Worm (Caenorhabditis elegans) whole organism, midembryonic: ENCODE data around the gene ciao-2B.
A peak's percentile ranks its signal among the peaks of the same experiment; 100 is the strongest.

ENCODE experiments used
- T22C8.4 ChIP-seq: fragments of 200-800 bp; sonication (Bioruptor generic); IDR thresholded peaks from 2 replicates; pipeline ENCODE4 v1.3.6; 2022; ENCODE audit warnings: missing genetic modification characterization, missing compliant biosample characterization
- cog-1 ChIP-seq: sonication (generic microtip); optimal IDR thresholded peaks from 2 replicates; lab custom pipeline; 2016; ENCODE audit warnings: missing genetic modification characterization, missing compliant biosample characterization
- flt-1 ChIP-seq: fragments of 200-800 bp; sonication (Bioruptor generic); IDR thresholded peaks from 2 replicates; pipeline ENCODE4 v1.3.6; 2022; ENCODE audit warnings: missing genetic modification characterization, missing compliant biosample characterization
- klf-2 ChIP-seq: fragments of 200-800 bp; sonication (Bioruptor generic); conservative IDR thresholded peaks from 2 replicates; pipeline ENCODE4 v1.3.6; 2022; ENCODE audit warnings: missing genetic modification reagents, missing genetic modification characterization, missing compliant biosample characterization
- med-1 ChIP-seq: sonication (generic microtip); optimal IDR thresholded peaks from 2 replicates; lab custom pipeline; 2017; ENCODE audit warnings: missing genetic modification characterization, mild to moderate bottlenecking, missing compliant biosample characterization, antibody characterized with exemption, missing genetic modification reagents; ENCODE audit not compliant: insufficient read depth
- ref-1 ChIP-seq: fragments of 200-800 bp; sonication (Bioruptor generic); conservative IDR thresholded peaks from 2 replicates; pipeline ENCODE4 v1.3.6; 2022; ENCODE audit warnings: missing genetic modification reagents, missing genetic modification characterization, missing compliant biosample characterization
- tab-1 ChIP-seq: fragments of 200-800 bp; sonication (Bioruptor generic); IDR thresholded peaks from 2 replicates; pipeline ENCODE4 v1.3.6; 2022; ENCODE audit warnings: missing genetic modification characterization, missing compliant biosample characterization
- ztf-23 ChIP-seq: fragments of 200-800 bp; sonication (Bioruptor generic); IDR thresholded peaks from 2 replicates; pipeline ENCODE4 v1.3.6; 2022; ENCODE audit warnings: missing genetic modification reagents, missing genetic modification characterization, missing compliant biosample characterization
- ztf-29 ChIP-seq: fragments of 200-800 bp; sonication (Bioruptor generic); IDR thresholded peaks from 2 replicates; pipeline ENCODE4 v1.3.6; 2022; ENCODE audit warnings: missing genetic modification reagents, missing genetic modification characterization, missing compliant biosample characterization

ciao-2B gene

DNA sequence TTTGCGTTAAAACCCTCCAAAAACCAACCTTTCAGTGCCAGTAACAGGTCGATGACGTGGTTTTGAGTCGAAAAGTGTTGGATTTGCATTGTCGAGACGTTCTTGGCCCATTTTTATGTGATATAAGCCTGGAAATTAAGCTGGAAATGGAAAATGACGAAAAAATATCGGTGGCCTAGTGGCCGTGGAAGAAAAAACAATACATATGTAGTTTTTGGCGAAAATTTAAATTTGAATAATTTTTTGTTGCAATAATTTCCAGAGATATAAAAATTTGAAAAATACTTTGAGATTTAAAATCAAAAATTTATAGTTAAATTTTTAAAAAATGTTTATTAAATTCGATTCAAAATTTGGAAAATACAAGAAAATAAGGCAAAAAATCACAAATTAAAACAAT, at the start of gene ciao-2B:
TSS of gene ciao-2B (minus strand) at position 130 of the 400 bp plus-strand sequence.
- TF ChIP-seq med-1, result no peak
- no peak for TF ChIP-seq tab-1 (GFP tag; lab: Robert Waterston, UW)
- TF ChIP-seq T22C8.4, result no peak
- no peak for TF ChIP-seq cog-1

DNA sequence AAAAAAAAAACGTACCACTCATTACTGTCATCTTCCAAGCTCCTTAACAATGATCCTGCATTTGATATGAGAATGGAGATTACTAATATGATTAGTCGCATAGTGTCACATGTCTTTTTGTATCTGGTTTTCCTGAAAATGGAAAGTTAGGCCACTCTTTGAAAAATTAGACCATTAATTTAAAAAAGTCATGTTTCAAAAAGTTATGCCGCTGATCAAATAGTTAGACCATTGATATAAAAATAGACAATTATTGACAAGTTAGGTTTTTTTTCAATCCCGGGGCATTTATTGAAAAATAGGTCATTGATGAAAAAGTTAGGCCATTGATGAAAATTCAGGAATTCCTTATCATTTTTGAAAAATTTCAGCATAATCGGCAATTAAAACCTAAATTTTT, 44.7 kb upstream of the ciao-2B start, which contains the start of gene acc-4:
TSS of gene acc-4 (minus strand) at position 101 of the 400 bp plus-strand sequence.
- no peak for TF ChIP-seq med-1
- TF ChIP-seq T22C8.4, result no peak
- TF ChIP-seq flt-1, result no peak
- no peak for TF ChIP-seq tab-1 (GFP tag; lab: Robert Waterston, UW)
- no peak for TF ChIP-seq ztf-23 (GFP tag; lab: Robert Waterston, UW)
- no peak for TF ChIP-seq ztf-29 (GFP tag; lab: Robert Waterston, UW)
- no peak for TF ChIP-seq klf-2 (GFP tag; lab: Robert Waterston, UW)
- TF ChIP-seq ref-1 (GFP tag; lab: Robert Waterston, UW), result no peak
- TF ChIP-seq cog-1, result no peak

DNA sequence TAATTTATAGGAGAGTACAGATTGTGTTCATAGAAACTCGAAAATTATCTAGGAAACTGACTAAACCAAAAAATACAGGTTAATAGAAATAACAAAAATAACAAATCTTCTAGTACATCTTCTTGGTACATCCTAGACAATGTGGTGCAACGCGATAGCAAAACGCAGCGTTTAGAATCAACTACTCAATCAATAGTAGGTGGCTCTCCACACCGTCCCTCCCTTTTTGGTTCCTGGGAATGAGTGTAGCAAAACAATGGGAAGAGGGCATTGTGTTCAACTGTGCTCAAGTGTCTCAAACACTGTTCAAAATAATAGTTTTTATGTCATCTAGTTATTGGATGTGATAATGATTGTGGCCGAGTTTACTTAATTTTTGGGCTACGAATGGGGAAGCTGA, 37.3 kb upstream of the ciao-2B start, which contains the start of gene T27E9.6:
TSS of gene T27E9.6 (minus strand) at position 101 of the 400 bp plus-strand sequence.
- TF ChIP-seq ztf-23 (GFP tag; lab: Robert Waterston, UW) (no peak), klf-2 (GFP tag; lab: Robert Waterston, UW) (no peak), ztf-29 (GFP tag; lab: Robert Waterston, UW) (no peak)

DNA sequence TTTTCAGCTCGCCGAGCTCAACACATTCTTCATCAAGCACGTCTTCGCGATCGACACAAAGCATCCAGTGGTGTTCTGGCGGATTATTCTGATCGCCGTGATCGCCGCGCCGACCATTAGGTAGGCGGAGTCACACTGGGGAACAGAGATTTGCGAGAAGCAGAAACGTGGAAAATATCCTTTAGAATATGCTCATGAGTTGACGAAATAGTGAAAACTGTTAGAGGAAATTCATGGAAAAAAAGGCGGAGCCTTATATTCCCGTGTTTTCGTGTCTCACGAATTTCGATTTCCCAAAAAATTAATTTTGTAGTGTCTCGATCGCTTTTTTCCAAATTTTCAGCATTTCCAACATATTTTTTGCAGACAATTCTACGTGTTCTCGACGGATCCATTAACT, 35.1 kb upstream of the ciao-2B start:
- no peak for TF ChIP-seq med-1
- no peak for TF ChIP-seq ztf-29 (GFP tag; lab: Robert Waterston, UW)
- no peak for TF ChIP-seq klf-2 (GFP tag; lab: Robert Waterston, UW)
- no peak for TF ChIP-seq ref-1 (GFP tag; lab: Robert Waterston, UW)
- no peak for TF ChIP-seq cog-1
- TF ChIP-seq flt-1, result no peak; the same call in 1 of the 2 replicates
- no peak for TF ChIP-seq T22C8.4
- no peak for TF ChIP-seq tab-1 (GFP tag; lab: Robert Waterston, UW)
- TF ChIP-seq ztf-23 (GFP tag; lab: Robert Waterston, UW), result no peak

DNA sequence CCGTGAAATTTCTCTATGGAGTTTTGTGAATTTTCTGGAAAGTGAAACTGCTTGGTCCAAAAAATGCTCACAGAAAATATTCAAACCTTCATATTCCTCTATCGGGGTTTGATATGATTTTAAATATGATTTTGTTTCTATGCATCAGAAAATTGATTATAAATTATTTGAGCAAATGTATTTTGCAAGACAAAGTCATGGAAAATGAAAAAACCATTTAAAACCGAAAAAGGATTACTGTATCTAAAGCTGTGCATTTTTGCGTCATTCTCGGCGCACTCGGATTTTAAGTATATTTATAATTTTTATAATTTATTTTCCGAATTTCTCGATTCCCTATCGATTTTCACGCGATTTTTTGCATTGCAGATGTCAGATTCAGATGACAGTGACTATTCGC, 32.2 kb upstream of the ciao-2B start, which contains the start of gene pssy-2:
TSS of gene pssy-2 (plus strand) at position 301 of the 400 bp plus-strand sequence.
- TF ChIP-seq tab-1 (GFP tag; lab: Robert Waterston, UW) (no peak), flt-1 (no peak), klf-2 (GFP tag; lab: Robert Waterston, UW) (no peak), T22C8.4 (no peak)

DNA sequence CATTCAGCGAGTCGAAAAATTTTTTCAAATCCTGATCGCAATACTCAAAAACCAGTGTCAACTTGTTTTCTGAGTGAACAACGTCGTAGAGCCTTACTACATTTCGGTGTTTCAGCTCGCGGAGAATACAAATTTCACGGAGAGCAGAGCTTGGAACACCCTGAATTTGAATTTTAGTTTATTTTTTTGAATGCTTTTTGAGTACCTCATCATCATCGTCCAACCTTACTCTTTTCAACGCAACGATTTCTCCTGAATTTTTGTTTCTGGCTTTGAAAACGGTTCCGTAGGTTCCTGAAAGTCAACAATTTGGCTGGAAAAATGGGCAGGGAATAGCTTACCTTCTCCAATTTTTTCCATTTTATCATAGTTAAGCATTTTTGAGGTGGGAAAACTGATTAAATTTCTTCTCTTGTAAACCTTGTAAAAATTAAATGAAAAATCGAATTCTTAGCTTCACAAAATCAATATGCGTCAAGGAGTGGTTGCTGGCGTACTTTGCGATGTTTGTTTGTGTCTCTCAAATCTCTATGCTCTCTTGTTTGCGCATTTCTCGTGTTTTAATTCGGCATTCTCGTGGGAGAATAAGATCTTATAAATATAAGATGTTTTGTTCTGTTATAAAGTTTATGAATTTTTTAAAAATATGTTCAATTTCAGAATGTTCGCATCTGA, 26.7 kb upstream of the ciao-2B start, which contains the start of gene cdk-5:
TSS of gene cdk-5 (minus strand) at position 425 of the 675 bp plus-strand sequence.
- TF ChIP-seq klf-2 (GFP tag; lab: Robert Waterston, UW) (no peak), ref-1 (GFP tag; lab: Robert Waterston, UW) (no peak), cog-1 (no peak), ztf-23 (GFP tag; lab: Robert Waterston, UW) (0 out of 2 replicates have a peak, but pooled peaks have one; percentile 6), ztf-29 (GFP tag; lab: Robert Waterston, UW) (no peak), med-1 (no peak)

DNA sequence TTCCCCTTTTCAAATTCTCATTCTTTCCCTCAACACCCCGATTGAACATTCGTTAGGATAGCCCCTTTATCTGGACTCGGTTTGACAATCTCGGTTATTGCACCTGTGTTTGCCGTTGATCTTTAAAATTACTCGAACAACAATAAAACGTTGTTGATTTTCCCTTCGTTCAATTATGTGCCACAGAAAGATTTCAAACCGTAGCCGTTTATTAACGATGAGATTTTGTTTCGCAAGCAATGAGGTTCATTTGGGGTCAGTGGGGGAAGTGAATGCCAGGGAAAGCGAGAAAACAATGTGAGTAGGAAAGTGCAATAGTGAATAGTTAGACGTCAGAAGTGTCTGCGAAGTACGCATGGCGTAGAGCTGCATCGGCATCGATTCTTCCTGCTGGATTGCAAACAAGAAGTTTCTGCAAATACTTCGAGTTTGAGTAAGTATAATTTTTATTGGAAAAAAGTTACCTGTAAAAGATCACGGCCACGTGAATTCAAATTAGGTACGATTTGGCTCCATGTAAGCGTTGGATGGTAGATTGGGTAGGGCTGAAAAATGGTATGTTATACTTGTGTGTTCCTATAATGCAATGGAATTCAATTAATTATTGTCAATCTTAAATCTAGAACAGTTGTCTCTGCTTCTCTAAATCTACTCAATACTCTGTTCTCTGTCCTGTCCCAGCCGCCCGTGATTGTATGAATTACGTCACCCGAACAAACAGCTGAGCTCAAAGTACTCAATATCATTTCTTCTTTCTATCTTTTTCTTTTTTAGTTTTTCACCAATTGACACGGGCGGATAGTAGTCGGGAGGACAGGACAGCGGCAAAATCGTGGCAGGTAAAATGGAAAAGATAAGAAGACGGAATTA, 25.4 kb upstream of the ciao-2B start, which contains the start of gene kel-3:
TSS of gene kel-3 (plus strand) at position 328 of the 870 bp plus-strand sequence.
- TF ChIP-seq ztf-29 (GFP tag; lab: Robert Waterston, UW) (no peak), T22C8.4 (no peak), tab-1 (GFP tag; lab: Robert Waterston, UW) (no peak), klf-2 (GFP tag; lab: Robert Waterston, UW) (no peak), ref-1 (GFP tag; lab: Robert Waterston, UW) (no peak), flt-1 (no peak), ztf-23 (GFP tag; lab: Robert Waterston, UW) (no peak), med-1 (no peak), cog-1 (no peak)

DNA sequence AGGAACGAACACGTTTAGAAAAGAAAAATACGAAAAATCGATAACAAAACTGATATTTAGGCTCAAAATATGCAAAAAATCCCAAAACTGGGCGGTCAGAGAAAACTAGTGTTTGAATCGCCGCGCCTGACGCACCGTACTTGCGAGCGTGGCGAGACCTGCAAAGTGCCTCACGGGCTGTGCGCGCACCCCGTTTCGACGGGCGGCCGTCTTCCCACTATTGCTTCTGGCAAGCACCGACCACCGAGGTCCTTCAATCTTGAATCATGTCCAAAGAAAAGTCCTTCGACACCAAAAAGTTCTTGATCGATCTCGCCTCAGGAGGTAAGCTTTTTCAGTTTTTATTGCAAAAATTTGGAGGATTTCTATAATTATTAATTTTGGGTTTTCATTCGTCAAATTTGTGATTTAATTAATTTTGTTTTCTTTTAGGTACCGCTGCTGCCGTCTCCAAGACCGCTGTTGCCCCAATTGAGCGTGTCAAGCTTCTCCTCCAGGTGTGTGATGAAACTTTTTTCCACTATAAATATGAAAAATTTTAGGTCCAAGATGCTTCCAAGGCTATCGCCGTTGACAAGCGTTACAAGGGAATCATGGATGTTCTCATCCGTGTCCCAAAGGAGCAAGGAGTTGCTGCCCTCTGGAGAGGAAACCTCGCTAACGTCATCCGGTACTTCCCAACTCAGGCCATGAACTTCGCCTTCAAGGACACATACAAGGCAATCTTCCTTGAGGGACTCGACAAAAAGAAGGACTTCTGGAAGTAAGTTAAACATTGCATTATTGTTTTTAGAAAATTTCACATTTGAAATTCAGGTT, 23.8 kb upstream of the ciao-2B start, which contains the start of gene ant-1.1:
TSS of gene ant-1.1 (plus strand) at position 199 of the 819 bp plus-strand sequence.
- 0 out of 2 replicates have a peak, but pooled peaks have one; percentile 28 for TF ChIP-seq ztf-29 (GFP tag; lab: Robert Waterston, UW)
- TF ChIP-seq ztf-23 (GFP tag; lab: Robert Waterston, UW), result peak; percentile 85
- TF ChIP-seq flt-1, result peak; percentile 85
- TF ChIP-seq klf-2 (GFP tag; lab: Robert Waterston, UW), result peak; percentile 58; the same call in 1 of the 2 replicates
- TF ChIP-seq tab-1 (GFP tag; lab: Robert Waterston, UW), result no peak
- peak; percentile 39 for TF ChIP-seq T22C8.4

DNA sequence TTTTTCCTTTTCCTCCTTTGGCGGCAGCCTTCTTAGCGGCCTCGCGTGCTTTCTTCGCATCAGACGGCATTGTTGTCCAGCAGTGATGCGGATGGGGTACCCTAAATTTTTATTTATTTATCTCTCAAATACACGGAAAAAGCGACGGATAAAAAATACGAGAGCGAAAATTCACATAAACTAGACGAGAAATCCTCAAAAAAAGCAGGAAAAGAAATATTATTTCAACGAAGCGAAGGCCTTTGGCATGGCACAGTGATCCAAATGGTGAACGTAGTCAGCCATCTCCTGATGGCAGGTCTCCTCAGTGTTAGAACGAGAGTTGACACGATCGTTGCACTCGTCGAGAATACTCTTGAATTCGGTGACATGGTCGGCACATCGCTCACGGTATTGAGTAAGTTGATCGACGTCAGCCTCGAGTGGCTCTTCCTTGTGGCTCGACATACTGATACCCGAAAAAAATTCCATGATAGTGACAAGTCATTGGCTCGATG, 22.8 kb upstream of the ciao-2B start, which contains the start of the genes abcf-2 and T27E9.2:
TSS of gene abcf-2 (minus strand) at position 101 of the 497 bp plus-strand sequence.
TSS of gene T27E9.2 (minus strand) at position 447 of the 497 bp plus-strand sequence.
- TF ChIP-seq tab-1 (GFP tag; lab: Robert Waterston, UW), result no peak
- no peak for TF ChIP-seq ztf-29 (GFP tag; lab: Robert Waterston, UW)
- no peak for TF ChIP-seq ztf-23 (GFP tag; lab: Robert Waterston, UW)
- no peak for TF ChIP-seq flt-1
- TF ChIP-seq T22C8.4, result no peak
- no peak for TF ChIP-seq cog-1
- TF ChIP-seq klf-2 (GFP tag; lab: Robert Waterston, UW), result no peak
- TF ChIP-seq ref-1 (GFP tag; lab: Robert Waterston, UW), result no peak
- TF ChIP-seq med-1, result no peak
